Worm (Caenorhabditis elegans): Measurements from ENCODE around the gene F22D3.4.

ce11 chrII:6940726-6941230, 13.4 kb upstream of the F22D3.4 start:
- TF ChIP-seq ztf-29 (GFP tag; IDR thresholded peaks at IDR 0.05) (no peak), T22C8.4 (GFP tag; IDR thresholded peaks at IDR 0.05) (no peak), cog-1 (tag; optimal IDR thresholded peaks at IDR 0.05) (no peak), flt-1 (GFP tag; IDR thresholded peaks at IDR 0.05) (no peak), klf-2 (GFP tag; conservative IDR thresholded peaks at IDR 0.05) (no peak), med-1 (GFP tag; optimal IDR thresholded peaks at IDR 0.05; ENCODE audit: insufficient read depth) (no peak), ztf-23 (GFP tag; IDR thresholded peaks at IDR 0.05) (no peak)
